Fruit fly (Drosophila melanogaster) whole organism, prepupa: Measurements from ENCODE around the gene SmydA-8.

Experiments used
- CG10669 ChIP-seq: fragments of 200-800 bp; sonication (Bioruptor generic); optimal IDR thresholded peaks from 3 replicates; lab custom pipeline; 2018; ENCODE audit warnings: missing biosample characterization, mild to moderate bottlenecking, missing genetic modification characterization, moderate library complexity
- CG15336 ChIP-seq: fragments of 200-800 bp; sonication (Bioruptor generic); IDR thresholded peaks from 2 replicates; pipeline ENCODE4 v1.3.6; 2022; ENCODE audit warnings: missing biosample characterization, missing genetic modification characterization
- CG1621 ChIP-seq: fragments of 200-800 bp; sonication (Bioruptor generic); optimal IDR thresholded peaks from 3 replicates; lab custom pipeline; 2018; ENCODE audit warnings: missing biosample characterization, mild to moderate bottlenecking, missing genetic modification characterization
- CG31627 ChIP-seq: fragments of 200-800 bp; sonication (Bioruptor generic); optimal IDR thresholded peaks from 3 replicates; lab custom pipeline; 2016; ENCODE audit warnings: missing biosample characterization, missing genetic modification characterization
- CG32006 ChIP-seq: fragments of 200-800 bp; sonication (Bioruptor generic); optimal IDR thresholded peaks from 3 replicates; lab custom pipeline; 2017; ENCODE audit warnings: missing biosample characterization, mild to moderate bottlenecking, missing genetic modification characterization
- CG3919 ChIP-seq: fragments of 200-800 bp; sonication (Bioruptor generic); optimal IDR thresholded peaks from 3 replicates; lab custom pipeline; 2016; ENCODE audit warnings: missing biosample characterization, missing genetic modification characterization
- CG4318 ChIP-seq: fragments of 200-800 bp; sonication (Bioruptor generic); optimal IDR thresholded peaks from 3 replicates; lab custom pipeline; 2017; ENCODE audit warnings: missing biosample characterization, mild to moderate bottlenecking, missing genetic modification characterization
- CG6163 ChIP-seq: fragments of 200-800 bp; sonication (Bioruptor generic); IDR thresholded peaks from 3 replicates; pipeline ENCODE4 v1.3.6; 2022; ENCODE audit warnings: missing biosample characterization, missing genetic modification characterization
- CG6276 ChIP-seq: fragments of 200-800 bp; sonication (Bioruptor generic); optimal IDR thresholded peaks from 2 replicates; lab custom pipeline; 2017; ENCODE audit warnings: missing biosample characterization, mild to moderate bottlenecking, missing genetic modification characterization
- CG6792 ChIP-seq: fragments of 200-800 bp; sonication (Bioruptor generic); optimal IDR thresholded peaks from 3 replicates; lab custom pipeline; 2016; ENCODE audit warnings: missing biosample characterization, missing genetic modification characterization
- CG6808 ChIP-seq: fragments of 200-800 bp; sonication (Bioruptor generic); optimal IDR thresholded peaks from 3 replicates; lab custom pipeline; 2017; ENCODE audit warnings: missing biosample characterization, missing genetic modification characterization, mild to moderate bottlenecking, moderate library complexity, missing genetic modification reagents
- CG7368 ChIP-seq: fragments of 200-800 bp; sonication (Bioruptor generic); optimal IDR thresholded peaks from 3 replicates; lab custom pipeline; 2016; ENCODE audit warnings: missing biosample characterization, missing genetic modification characterization
- CG8119 ChIP-seq: fragments of 200-800 bp; sonication (Bioruptor generic); IDR thresholded peaks from 3 replicates; pipeline ENCODE4 v1.3.6; 2022; ENCODE audit warnings: missing biosample characterization, missing genetic modification characterization
- CG8632 ChIP-seq: fragments of 200-800 bp; sonication (Bioruptor generic); optimal IDR thresholded peaks from 3 replicates; lab custom pipeline; 2016; ENCODE audit warnings: missing biosample characterization, missing genetic modification characterization
- CG9139 ChIP-seq: fragments of 200-800 bp; sonication (Bioruptor generic); optimal IDR thresholded peaks from 3 replicates; lab custom pipeline; 2017; ENCODE audit warnings: missing biosample characterization, mild to moderate bottlenecking, missing genetic modification characterization
- Eip75B ChIP-seq: fragments of 200-800 bp; sonication (Bioruptor generic); optimal IDR thresholded peaks from 3 replicates; lab custom pipeline; 2016; ENCODE audit warnings: missing biosample characterization, missing genetic modification characterization
- Eip78C ChIP-seq: fragments of 200-800 bp; sonication (Bioruptor generic); peaks from one replicate; lab custom pipeline; 2016; ENCODE audit warnings: missing biosample characterization, missing genetic modification characterization
- Ets96B ChIP-seq: fragments of 200-800 bp; optimal IDR thresholded peaks from 2 replicates; lab custom pipeline; 2019; ENCODE audit warnings: missing biosample characterization, mild to moderate bottlenecking, missing genetic modification characterization, moderate library complexity
- Gug ChIP-seq: fragments of 200-800 bp; sonication (Bioruptor generic); IDR thresholded peaks from 2 replicates; pipeline ENCODE4 v1.3.6; 2022; ENCODE audit warnings: missing biosample characterization, missing genetic modification characterization
- Hr38 ChIP-seq: sonication (Bioruptor generic); optimal IDR thresholded peaks from 2 replicates; lab custom pipeline; 2016; ENCODE audit warnings: missing biosample characterization, missing genetic modification characterization
- Hr39 ChIP-seq: fragments of 200-800 bp; sonication (Bioruptor generic); optimal IDR thresholded peaks from 2 replicates; lab custom pipeline; 2016; ENCODE audit warnings: missing biosample characterization, missing genetic modification characterization
- Lpt ChIP-seq: fragments of 200-800 bp; sonication (Bioruptor generic); optimal IDR thresholded peaks from 3 replicates; lab custom pipeline; 2016; ENCODE audit warnings: missing biosample characterization, missing genetic modification characterization
- Met ChIP-seq: fragments of 200-800 bp; sonication (Bioruptor generic); optimal IDR thresholded peaks from 3 replicates; lab custom pipeline; 2016; ENCODE audit warnings: missing biosample characterization, missing genetic modification characterization
- Smox ChIP-seq: fragments of 200-800 bp; sonication (Bioruptor generic); optimal IDR thresholded peaks from 3 replicates; lab custom pipeline; 2016; ENCODE audit warnings: missing biosample characterization, missing genetic modification characterization
- Sox14 ChIP-seq: fragments of 200-800 bp; sonication (Bioruptor generic); optimal IDR thresholded peaks from 3 replicates; lab custom pipeline; 2016; ENCODE audit warnings: missing biosample characterization, missing genetic modification characterization
- Sox15 ChIP-seq: fragments of 200-800 bp; sonication (Bioruptor generic); optimal IDR thresholded peaks from 3 replicates; lab custom pipeline; 2016; ENCODE audit warnings: missing biosample characterization, missing genetic modification characterization
- cyc ChIP-seq: fragments of 200-800 bp; sonication (Bioruptor generic); optimal IDR thresholded peaks from 3 replicates; lab custom pipeline; 2016; ENCODE audit warnings: missing biosample characterization, missing genetic modification characterization
- dac ChIP-seq: fragments of 200-800 bp; sonication (Bioruptor generic); optimal IDR thresholded peaks from 2 replicates; lab custom pipeline; 2017; ENCODE audit warnings: missing biosample characterization, mild to moderate bottlenecking, missing genetic modification characterization
- eg ChIP-seq: fragments of 200-800 bp; sonication (Bioruptor generic); IDR thresholded peaks from 3 replicates; pipeline ENCODE4 v1.3.6; 2022; ENCODE audit warnings: missing biosample characterization, missing genetic modification characterization
- esn ChIP-seq: fragments of 200-800 bp; sonication (Bioruptor generic); optimal IDR thresholded peaks from 2 replicates; lab custom pipeline; 2016; ENCODE audit warnings: missing biosample characterization, mild to moderate bottlenecking, missing genetic modification characterization, moderate library complexity
- fd59A ChIP-seq: fragments of 200-800 bp; sonication (Bioruptor generic); optimal IDR thresholded peaks from 2 replicates; lab custom pipeline; 2017; ENCODE audit warnings: missing biosample characterization, mild to moderate bottlenecking, missing genetic modification characterization, missing genetic modification reagents
- fkh ChIP-seq: fragments of 200-800 bp; sonication (Bioruptor generic); optimal IDR thresholded peaks from 3 replicates; lab custom pipeline; 2017; ENCODE audit warnings: missing biosample characterization, mild to moderate bottlenecking, missing genetic modification characterization, moderate library complexity
- pdm3 ChIP-seq: fragments of 200-800 bp; sonication (Bioruptor generic); optimal IDR thresholded peaks from 3 replicates; lab custom pipeline; 2016; ENCODE audit warnings: missing biosample characterization, missing genetic modification characterization
- salr ChIP-seq, 2 experiments: fragments of 200-800 bp; sonication (Bioruptor generic); optimal IDR thresholded peaks; 3 replicates each; lab custom pipeline; 2016 to 2018; ENCODE audit warnings: missing biosample characterization in 2 of 2, missing genetic modification characterization in 2 of 2, mild to moderate bottlenecking in 1 of 2
- ss ChIP-seq, 2 experiments: fragments of 200-800 bp; sonication (Bioruptor generic); optimal IDR thresholded peaks; 2 replicates in 1 of 2; 3 replicates in 1 of 2; lab custom pipeline; 2017 to 2018; ENCODE audit warnings: mild to moderate bottlenecking in 2 of 2, missing biosample characterization in 2 of 2, missing genetic modification characterization in 2 of 2, moderate library complexity in 1 of 2
- svp ChIP-seq: fragments of 200-800 bp; sonication (Bioruptor generic); peaks from one replicate; lab custom pipeline; 2016; ENCODE audit warnings: missing biosample characterization, missing genetic modification characterization
- vri ChIP-seq: fragments of 200-800 bp; sonication (Bioruptor generic); optimal IDR thresholded peaks from 3 replicates; lab custom pipeline; 2016; ENCODE audit warnings: missing biosample characterization, mild to moderate bottlenecking, missing genetic modification characterization

SmydA-8 gene

dm6 chrX:2158668-2159163, 54.9 kb downstream of the SmydA-8 start, which contains the start of gene wapl:
wapl (minus strand) TSS chrX:2158983.
- TF ChIP-seq Met (GFP tag; lab: Kevin White, UChicago) (no peak), fd59A (GFP tag; lab: Kevin White, UChicago) (no peak), esn (GFP tag; lab: Kevin White, UChicago) (peak; percentile 34), Hr39 (GFP tag; lab: Kevin White, UChicago) (peak; percentile 32), Sox15 (no peak), CG9139 (GFP tag; lab: Kevin White, UChicago) (no peak), Eip75B (GFP tag; lab: Kevin White, UChicago) (no peak), CG10669 (GFP tag; lab: Kevin White, UChicago) (no peak), CG8632 (GFP tag; lab: Kevin White, UChicago) (no peak), CG6276 (peak; percentile 19), CG1621 (tag; lab: Kevin White, UChicago) (no peak), CG31627 (GFP tag; lab: Kevin White, UChicago) (no peak), CG3919 (peak; percentile 26), Gug (GFP tag; lab: Robert Waterston, UW) (no peak), cyc (GFP tag; lab: Kevin White, UChicago) (peak; percentile 10), Eip78C (GFP tag; lab: Kevin White, UChicago) (peak; percentile 51), salr (GFP tag; optimal IDR thresholded peaks at IDR 0.05; lab: Kevin White, UChicago) (no peak), vri (no peak), pdm3 (GFP tag; lab: Kevin White, UChicago) (no peak), Hr38 (GFP tag; lab: Kevin White, UChicago) (no peak), Sox14 (GFP tag; lab: Kevin White, UChicago) (peak; percentile 7), svp (GFP tag; lab: Kevin White, UChicago) (peak; percentile 26), Ets96B (tag; lab: Kevin White, UChicago) (no peak), CG6808 (GFP tag; lab: Kevin White, UChicago) (no peak), Lpt (no peak)

- TF ChIP-seq CG6792 (GFP tag; lab: Kevin White, UChicago), result no peak
- TF ChIP-seq fkh (GFP tag; lab: Kevin White, UChicago), result peak; percentile 42
- peak in 1 of 2 experiments; percentile 41 for TF ChIP-seq ss (GFP tag; optimal IDR thresholded peaks at IDR 0.05; lab: Kevin White, UChicago)
- 0 out of 3 replicates have a peak, but pooled peaks have one; percentile 32 for TF ChIP-seq CG8119 (GFP tag; lab: Robert Waterston, UW)
- peak; percentile 17 for TF ChIP-seq Sox14 (GFP tag; lab: Kevin White, UChicago)
- peak; percentile 4 for TF ChIP-seq CG32006 (GFP tag; lab: Kevin White, UChicago)
- TF ChIP-seq esn (GFP tag; lab: Kevin White, UChicago), result peak; percentile 1
- TF ChIP-seq CG7368 (GFP tag; lab: Kevin White, UChicago), result no peak
- TF ChIP-seq Eip78C (GFP tag; lab: Kevin White, UChicago), result peak; percentile 22
- no peak for TF ChIP-seq CG4318 (GFP tag; lab: Kevin White, UChicago)
- TF ChIP-seq dac, result peak; percentile 18
These were observed 55.5 kb downstream of the SmydA-8 start for dm6 chrX:2157929-2158610.

DNA sequence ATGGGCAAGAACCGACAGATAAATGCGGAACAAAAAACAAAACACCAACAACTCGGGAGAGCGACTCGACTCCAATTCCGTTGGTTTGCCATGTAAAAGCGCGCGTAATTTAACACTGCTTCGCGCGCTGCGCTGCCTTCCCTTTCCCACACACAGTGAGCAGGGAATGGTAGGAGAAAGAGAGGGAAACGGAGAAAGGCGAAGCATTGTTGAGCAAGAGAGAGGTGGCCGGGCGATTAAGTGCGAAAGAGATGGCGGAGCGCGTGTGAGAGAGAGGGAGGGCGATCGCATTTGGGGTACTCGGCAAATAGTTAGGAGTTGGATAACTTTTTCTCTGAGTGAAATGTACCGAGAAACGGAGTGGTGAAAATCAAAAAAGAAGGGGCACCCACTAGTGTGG, 57.7 kb downstream of the SmydA-8 start:
- TF ChIP-seq Met (GFP tag; lab: Kevin White, UChicago) (no peak), eg (GFP tag; lab: Robert Waterston, UW) (peak; percentile 28; the same call in 1 of the 3 replicates), svp (GFP tag; lab: Kevin White, UChicago) (peak; percentile 43), Eip75B (GFP tag; lab: Kevin White, UChicago) (peak; percentile 31), Sox14 (GFP tag; lab: Kevin White, UChicago) (peak; percentile 69), CG15336 (GFP tag; lab: Robert Waterston, UW) (peak; percentile 22; the same call in 1 of the 2 replicates), Hr39 (GFP tag; lab: Kevin White, UChicago) (peak; percentile 5), CG8119 (GFP tag; lab: Robert Waterston, UW) (no peak; the same call in 2 of the 3 replicates), vri (peak; percentile 21), Eip78C (GFP tag; lab: Kevin White, UChicago) (peak; percentile 68), esn (GFP tag; lab: Kevin White, UChicago) (peak; percentile 42), CG6163 (GFP tag; lab: Robert Waterston, UW) (0 out of 3 replicates have a peak, but pooled peaks have one; percentile 38), CG31627 (GFP tag; lab: Kevin White, UChicago) (peak; percentile 27), CG6792 (GFP tag; lab: Kevin White, UChicago) (no peak), CG32006 (GFP tag; lab: Kevin White, UChicago) (peak; percentile 30), Smox (GFP tag; lab: Kevin White, UChicago) (no peak), CG3919 (peak; percentile 39), CG1621 (tag; lab: Kevin White, UChicago) (peak; percentile 60), Lpt (peak; percentile 41)
